In the genomic region with DNA sequence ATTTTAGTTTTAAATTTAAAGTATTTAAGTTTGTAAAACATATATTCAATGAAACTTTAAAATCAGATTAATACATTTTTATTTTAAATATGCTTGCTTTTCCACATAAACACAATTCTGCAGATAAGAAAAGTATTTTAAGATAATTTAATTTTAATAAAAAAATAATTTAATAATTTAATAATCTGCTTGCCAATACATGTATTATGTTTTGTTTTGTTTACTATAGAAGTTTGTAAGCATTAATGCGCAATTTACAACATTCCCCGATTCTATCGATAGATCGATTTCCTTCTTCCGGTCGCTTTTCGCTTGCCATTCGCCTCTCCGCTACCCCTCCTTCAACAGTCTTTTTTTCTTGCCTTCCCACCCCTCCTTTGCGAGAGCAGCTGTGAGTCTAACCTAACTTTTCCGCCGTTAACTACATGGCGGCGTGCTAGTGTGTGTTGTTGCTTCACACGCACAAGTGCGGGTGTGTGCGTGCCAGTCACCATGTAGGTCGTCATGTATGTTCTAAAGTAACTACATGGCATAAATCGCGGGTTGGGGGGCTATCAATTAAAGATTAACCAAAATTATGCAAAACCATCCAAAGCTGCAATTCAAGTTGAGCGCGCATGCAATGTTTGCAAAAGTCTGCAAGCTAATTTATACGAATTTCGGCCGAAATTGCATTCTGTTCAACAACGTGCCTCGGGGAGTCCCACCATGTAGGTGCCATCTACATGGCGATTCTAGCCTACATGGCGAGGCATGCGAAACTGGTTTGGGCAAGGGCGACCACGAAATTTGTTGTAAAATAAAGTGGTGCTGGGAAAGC, we compare ENCODE assay signal across 1 fruit fly cellular context.
TF ChIP-seq lines count a peak whose summit lies in the region.

No protein-coding gene starts in this region.

TF ChIP-seq in whole organism, embryonic, 481 proteins besides CTCF, POLR2A, EP300 and RAD21 (continued from another document):
- TF ChIP-seq sens (GFP tag; lab: Kevin White, UChicago) = no peak
- no peak for TF ChIP-seq CG4854 (GFP tag; optimal IDR thresholded peaks at IDR 0.05; lab: Kevin White, UChicago)
- peak; percentile 44 for TF ChIP-seq chn (GFP tag; optimal IDR thresholded peaks at IDR 0.05; lab: Kevin White, UChicago)
- TF ChIP-seq CG6254 (GFP tag; optimal IDR thresholded peaks at IDR 0.05; lab: Kevin White, UChicago) = no peak
- TF ChIP-seq grn (GFP tag; optimal IDR thresholded peaks at IDR 0.05; lab: Kevin White, UChicago) = no peak
- TF ChIP-seq tna (GFP tag; IDR thresholded peaks at IDR 0.05; lab: Robert Waterston, UW; ENCODE audit: partially characterized antibody) = peak; percentile 46; the same call in 1 of the 2 replicates
- TF ChIP-seq gsb (GFP tag; IDR thresholded peaks at IDR 0.05; lab: Robert Waterston, UW) = no peak
- peak; percentile 88 for TF ChIP-seq Med (GFP tag; lab: Kevin White, UChicago)
- TF ChIP-seq BtbVII (GFP tag; optimal IDR thresholded peaks at IDR 0.05; lab: Kevin White, UChicago) = no peak
- TF ChIP-seq CG6683 (GFP tag; optimal IDR thresholded peaks at IDR 0.05; lab: Kevin White, UChicago) = no peak
- peak; percentile 50 for TF ChIP-seq CG12071 (GFP tag; optimal IDR thresholded peaks at IDR 0.05; lab: Kevin White, UChicago)
- TF ChIP-seq CG17361 (GFP tag; IDR thresholded peaks at IDR 0.05; lab: Robert Waterston, UW) = peak; percentile 73; the same call in 2 of the 3 replicates
- TF ChIP-seq Dp (GFP tag; optimal IDR thresholded peaks at IDR 0.05; lab: Kevin White, UChicago) = no peak
- no peak for TF ChIP-seq sim (GFP tag; IDR thresholded peaks at IDR 0.05; lab: Robert Waterston, UW)
- TF ChIP-seq cad (GFP tag; optimal IDR thresholded peaks at IDR 0.05; lab: Kevin White, UChicago) = no peak
- no peak for TF ChIP-seq CG1647 (GFP tag; optimal IDR thresholded peaks at IDR 0.05; lab: Kevin White, UChicago)
- TF ChIP-seq CG15073 (GFP tag; optimal IDR thresholded peaks at IDR 0.05; lab: Kevin White, UChicago) = no peak
- peak; percentile 60 for TF ChIP-seq CHES-1-like (GFP tag; optimal IDR thresholded peaks at IDR 0.05; lab: Kevin White, UChicago)
- peak; percentile 31; the same call in 1 of the 2 replicates for TF ChIP-seq unc-4 (GFP tag; IDR thresholded peaks at IDR 0.05; lab: Robert Waterston, UW; ENCODE audit: partially characterized antibody)
- TF ChIP-seq so (GFP tag; IDR thresholded peaks at IDR 0.05; lab: Robert Waterston, UW) = no peak
- no peak for TF ChIP-seq CG7839 (tag; optimal IDR thresholded peaks at IDR 0.05; lab: Kevin White, UChicago)
- TF ChIP-seq CG16815 (GFP tag; optimal IDR thresholded peaks at IDR 0.05; lab: Kevin White, UChicago) = no peak
- TF ChIP-seq ERR (GFP tag; optimal IDR thresholded peaks at IDR 0.05; lab: Kevin White, UChicago) = peak; percentile 45
- TF ChIP-seq CG14710 (tag; optimal IDR thresholded peaks at IDR 0.05; lab: Kevin White, UChicago) = peak; percentile 39
- TF ChIP-seq mam (GFP tag; optimal IDR thresholded peaks at IDR 0.05; lab: Kevin White, UChicago) = no peak
- TF ChIP-seq CkIIα-i1 (GFP tag; IDR thresholded peaks at IDR 0.05; lab: Robert Waterston, UW) = no peak
- TF ChIP-seq tup (GFP tag; optimal IDR thresholded peaks at IDR 0.05; lab: Kevin White, UChicago) = no peak
- TF ChIP-seq CG12155 (GFP tag; optimal IDR thresholded peaks at IDR 0.05; lab: Kevin White, UChicago) = no peak
- no peak for TF ChIP-seq nau (GFP tag; optimal IDR thresholded peaks at IDR 0.05; lab: Kevin White, UChicago)
- no peak for TF ChIP-seq CG17829 (tag; optimal IDR thresholded peaks at IDR 0.05; lab: Kevin White, UChicago)
- no peak for TF ChIP-seq CG15269 (tag; optimal IDR thresholded peaks at IDR 0.05; lab: Kevin White, UChicago)
- TF ChIP-seq jing (GFP tag; optimal IDR thresholded peaks at IDR 0.05; lab: Kevin White, UChicago) = no peak
- TF ChIP-seq CG31365 (tag; optimal IDR thresholded peaks at IDR 0.05; lab: Kevin White, UChicago) = no peak
- peak; percentile 58 for TF ChIP-seq caup (GFP tag; optimal IDR thresholded peaks at IDR 0.05; lab: Kevin White, UChicago; ENCODE audit: severe bottlenecking)
- no peak for TF ChIP-seq Atf3 (GFP tag; optimal IDR thresholded peaks at IDR 0.05; lab: Kevin White, UChicago)
- peak; percentile 46 for TF ChIP-seq CG32532 (GFP tag; IDR thresholded peaks at IDR 0.05; lab: Robert Waterston, UW)
- no peak for TF ChIP-seq gce (GFP tag; IDR thresholded peaks at IDR 0.05; lab: Robert Waterston, UW)
- TF ChIP-seq CG18262 (tag; optimal IDR thresholded peaks at IDR 0.05; lab: Kevin White, UChicago) = peak; percentile 57
- peak; percentile 84 for TF ChIP-seq CG8478 (optimal IDR thresholded peaks at IDR 0.05; lab: Kevin White, UChicago)
- peak; percentile 51 for TF ChIP-seq nerfin-1 (tag; optimal IDR thresholded peaks at IDR 0.05; lab: Kevin White, UChicago)
- TF ChIP-seq sna (GFP tag; IDR thresholded peaks at IDR 0.05; lab: Robert Waterston, UW; ENCODE audit: partially characterized antibody) = no peak
- peak; percentile 29 for TF ChIP-seq Nf-YC (tag; optimal IDR thresholded peaks at IDR 0.05; lab: Kevin White, UChicago)
- no peak for TF ChIP-seq en (GFP tag; optimal IDR thresholded peaks at IDR 0.05; lab: Kevin White, UChicago)
- TF ChIP-seq ind (GFP tag; optimal IDR thresholded peaks at IDR 0.05; lab: Kevin White, UChicago) = peak; percentile 30
- TF ChIP-seq pho (GFP tag; optimal IDR thresholded peaks at IDR 0.05; lab: Kevin White, UChicago) = no peak
- no peak for TF ChIP-seq lilli (GFP tag; optimal IDR thresholded peaks at IDR 0.05; lab: Kevin White, UChicago)
- no peak for TF ChIP-seq CG7928 (GFP tag; optimal IDR thresholded peaks at IDR 0.05; lab: Kevin White, UChicago)
- peak; percentile 66 for TF ChIP-seq BEAF-32 (GFP tag; optimal IDR thresholded peaks at IDR 0.05; lab: Kevin White, UChicago)
